Worm (Caenorhabditis elegans) whole organism, L3 larva: ENCODE measurements around the gene srlf-21.

ENCODE experiments used
- R02D3.7 ChIP-seq: fragments of 150-350 bp; optimal IDR thresholded peaks from 2 replicates; lab custom pipeline; 2014; ENCODE audit warnings: missing biosample characterization, missing genetic modification characterization
- ama-1 ChIP-seq: fragments of 150-350 bp; optimal IDR thresholded peaks from 2 replicates; lab custom pipeline; 2018
- ceh-16 ChIP-seq: sonication (generic microtip); optimal IDR thresholded peaks from 2 replicates; lab custom pipeline; 2017; ENCODE audit warnings: missing biosample characterization, missing genetic modification characterization
- egl-27 ChIP-seq: sonication (generic microtip); optimal IDR thresholded peaks from 4 replicates; lab custom pipeline; 2017; ENCODE audit warnings: missing biosample characterization, missing genetic modification reagents, missing genetic modification characterization
- lin-15B ChIP-seq: fragments of 150-350 bp; optimal IDR thresholded peaks from 2 replicates; lab custom pipeline; 2014; ENCODE audit warnings: missing biosample characterization, missing genetic modification characterization
- mdl-1 ChIP-seq: fragments of 150-350 bp; optimal IDR thresholded peaks from 2 replicates; lab custom pipeline; 2014; ENCODE audit warnings: missing biosample characterization, missing genetic modification characterization
- nfya-1 ChIP-seq: sonication (generic microtip); optimal IDR thresholded peaks from 2 replicates; lab custom pipeline; 2017; ENCODE audit warnings: missing genetic modification characterization, mild to moderate bottlenecking, missing compliant biosample characterization, antibody characterized with exemption, moderate library complexity; ENCODE audit not compliant: insufficient read depth
- nhr-25 ChIP-seq: sonication (generic microtip); optimal IDR thresholded peaks from 2 replicates; lab custom pipeline; 2017; ENCODE audit warnings: missing biosample characterization, missing genetic modification characterization
- nhr-77 ChIP-seq: fragments of 150-350 bp; optimal IDR thresholded peaks from 2 replicates; lab custom pipeline; 2014; ENCODE audit warnings: missing biosample characterization, missing genetic modification characterization
- snpc-4 ChIP-seq: fragments of 150-350 bp; optimal IDR thresholded peaks from 2 replicates; lab custom pipeline; 2014; ENCODE audit warnings: missing biosample characterization, missing genetic modification characterization
- unc-39 ChIP-seq: sonication (generic microtip); optimal IDR thresholded peaks from 4 replicates; lab custom pipeline; 2017; ENCODE audit warnings: missing biosample characterization, missing genetic modification characterization
- unc-62 ChIP-seq: fragments of 150-350 bp; sonication (generic microtip); optimal IDR thresholded peaks from 4 replicates; lab custom pipeline; 2014; ENCODE audit warnings: missing biosample characterization, missing genetic modification reagents, missing genetic modification characterization
- ztf-11 ChIP-seq: fragments of 150-350 bp; optimal IDR thresholded peaks from 2 replicates; lab custom pipeline; 2014; ENCODE audit warnings: missing biosample characterization, missing genetic modification characterization

DNA sequence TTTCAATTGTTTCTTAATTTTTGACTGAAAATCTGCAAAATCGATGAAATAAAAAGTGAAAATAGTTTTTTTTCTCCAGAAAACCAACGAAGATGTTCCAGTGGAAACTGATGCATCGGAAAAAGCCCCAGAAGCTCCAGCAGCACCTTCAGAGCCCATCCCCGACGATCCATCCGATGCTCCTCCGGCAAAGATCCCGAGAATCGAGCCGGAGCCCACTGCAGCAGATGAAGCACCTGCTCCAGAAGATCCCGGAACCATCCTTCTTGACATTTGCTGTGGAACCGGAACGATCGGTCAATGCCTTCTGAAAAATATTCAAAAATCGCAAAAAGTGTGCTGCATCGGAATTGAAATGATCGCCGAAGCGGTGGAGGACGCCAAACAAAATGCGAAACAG, 18.4 kb upstream of the srlf-21 start:
- no peak for TF ChIP-seq mdl-1 (tag; lab: Kevin White, UChicago)
- TF ChIP-seq ceh-16 (tag; lab: Kevin White, UChicago) = no peak
- TF ChIP-seq egl-27 (tag; lab: Kevin White, UChicago) = no peak
- TF ChIP-seq R02D3.7 (tag; lab: Kevin White, UChicago) = no peak
- TF ChIP-seq nfya-1 = no peak
- no peak for TF ChIP-seq nhr-25
- TF ChIP-seq snpc-4 (tag; lab: Kevin White, UChicago) = no peak
- TF ChIP-seq unc-39 (tag; lab: Kevin White, UChicago) = no peak
- TF ChIP-seq nhr-77 (tag; lab: Kevin White, UChicago) = no peak
- no peak for TF ChIP-seq ama-1 (lab: Kevin White, UChicago)
- no peak for TF ChIP-seq unc-62 (GFP tag; lab: Kevin White, UChicago)
- TF ChIP-seq lin-15B (tag; lab: Kevin White, UChicago) = no peak
- no peak for TF ChIP-seq ztf-11 (tag; lab: Kevin White, UChicago)
